Worm (Caenorhabditis elegans): Measurements from ENCODE around the gene rpl-36.
A peak's percentile ranks its signal among the peaks of the same experiment; 100 is the strongest.

The rpl-36 gene

DNA sequence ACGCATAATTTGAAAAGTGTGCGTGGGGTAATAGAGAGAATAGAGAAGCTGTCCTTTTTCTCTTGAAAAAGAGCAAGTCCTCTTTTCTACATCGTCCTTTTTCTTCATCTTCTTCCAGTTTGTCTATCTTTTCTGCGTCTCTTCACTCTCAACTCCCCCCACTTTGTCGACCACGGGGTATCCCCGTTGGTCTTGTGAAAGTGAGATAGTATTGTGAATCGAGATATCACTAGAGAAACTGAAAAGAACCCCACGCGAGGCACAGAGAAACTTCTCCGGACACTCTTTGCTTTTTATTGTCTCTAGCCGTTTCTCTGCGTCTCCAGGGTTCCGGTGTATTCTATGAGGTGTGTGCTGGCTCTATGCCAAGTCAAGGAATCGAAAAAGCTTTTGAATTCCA lies 24.4 kb upstream of the rpl-36 start (continued):
- TF ChIP-seq K11D2.4 (GFP tag; IDR thresholded peaks at IDR 0.05), result peak; percentile 88
- TF ChIP-seq let-607 (tag; optimal IDR thresholded peaks at IDR 0.05), result peak; percentile 63 to 70
- no peak for TF ChIP-seq F57A8.1 (GFP tag; optimal IDR thresholded peaks at IDR 0.05)
- no peak for TF ChIP-seq mxl-1 (tag; optimal IDR thresholded peaks at IDR 0.05)
- TF ChIP-seq lsl-1 (GFP tag; optimal IDR thresholded peaks at IDR 0.05), result peak; percentile 3
- no peak for TF ChIP-seq aptf-2 (GFP tag; conservative IDR thresholded peaks at IDR 0.05)
- no peak for TF ChIP-seq madf-8 (GFP tag; conservative IDR thresholded peaks at IDR 0.05)
- peak; percentile 94 for TF ChIP-seq atf-7 (tag; optimal IDR thresholded peaks at IDR 0.05)
- TF ChIP-seq F55B11.4 (tag; optimal IDR thresholded peaks at IDR 0.05; ENCODE audit: borderline replicate concordance, insufficient read depth), result no peak
- TF ChIP-seq Y79H2A.3 (GFP tag; conservative IDR thresholded peaks at IDR 0.05), result 0 out of 2 replicates have a peak, but pooled peaks have one; percentile 44
- peak; percentile 52 for TF ChIP-seq snpc-4 (GFP tag; optimal IDR thresholded peaks at IDR 0.05)
- TF ChIP-seq snpc-4 (tag; optimal IDR thresholded peaks at IDR 0.05), result peak; percentile 28 to 74 (median 59)
- no peak for TF ChIP-seq sdz-38 (tag; optimal IDR thresholded peaks at IDR 0.05)
- 0 out of 2 replicates have a peak, but pooled peaks have one; percentile 50 for TF ChIP-seq Y56A3A.18 (GFP tag; IDR thresholded peaks at IDR 0.05)
- peak; percentile 85 for TF ChIP-seq ekl-4 (GFP tag; IDR thresholded peaks at IDR 0.05)
- TF ChIP-seq him-1 (tag; optimal IDR thresholded peaks at IDR 0.05), result no peak
- 0 out of 2 replicates have a peak, but pooled peaks have one; percentile 43 for TF ChIP-seq lin-26 (GFP tag; IDR thresholded peaks at IDR 0.05)
- no peak for TF ChIP-seq bed-2 (GFP tag; IDR thresholded peaks at IDR 0.05)
- no peak for TF ChIP-seq nfya-2 (GFP tag; IDR thresholded peaks at IDR 0.05)
- peak; percentile 42; the same call in 1 of the 2 replicates for TF ChIP-seq Y67H2A.10 (GFP tag; conservative IDR thresholded peaks at IDR 0.05)
- peak; percentile 90 for TF ChIP-seq nfyb-1 (GFP tag; IDR thresholded peaks at IDR 0.05)
- TF ChIP-seq Y53G8AR.9 (GFP tag; conservative IDR thresholded peaks at IDR 0.05), result peak; percentile 59
- TF ChIP-seq B0035.1 (tag; optimal IDR thresholded peaks at IDR 0.05), result no peak
- TF ChIP-seq hlh-26 (GFP tag; conservative IDR thresholded peaks at IDR 0.05), result no peak
- TF ChIP-seq ztf-3 (GFP tag; optimal IDR thresholded peaks at IDR 0.05), result peak; percentile 45
- no peak for TF ChIP-seq dpff-1 (tag; optimal IDR thresholded peaks at IDR 0.05)
- no peak for TF ChIP-seq F10E7.11 (tag; optimal IDR thresholded peaks at IDR 0.05)
- no peak for TF ChIP-seq hrde-1 (tag; optimal IDR thresholded peaks at IDR 0.05; ENCODE audit: borderline replicate concordance)
- peak in 1 of 3 experiments; percentile 75 for TF ChIP-seq lin-35 (GFP tag; optimal IDR thresholded peaks at IDR 0.05)
- TF ChIP-seq T07F8.4 (tag; optimal IDR thresholded peaks at IDR 0.05), result peak; percentile 4
- peak; percentile 18 for TF ChIP-seq ztf-18 (tag; optimal IDR thresholded peaks at IDR 0.05)
- no peak for TF ChIP-seq snpc-3.4 (tag; optimal IDR thresholded peaks at IDR 0.05)
- TF ChIP-seq sptf-2 (GFP tag; optimal IDR thresholded peaks at IDR 0.05), result no peak
- TF ChIP-seq aptf-3 (GFP tag; IDR thresholded peaks at IDR 0.05), result no peak
- peak; percentile 25; the same call in 1 of the 2 replicates for TF ChIP-seq F33H1.4 (GFP tag; IDR thresholded peaks at IDR 0.05)
- no peak for TF ChIP-seq B0019.2 (GFP tag; conservative IDR thresholded peaks at IDR 0.05)
- TF ChIP-seq ztf-25 (GFP tag; IDR thresholded peaks at IDR 0.05), result no peak
- TF ChIP-seq bed-1 (GFP tag; IDR thresholded peaks at IDR 0.05), result no peak
- peak; percentile 33; the same call in 1 of the 2 replicates for TF ChIP-seq lir-1 (GFP tag; conservative IDR thresholded peaks at IDR 0.05)
- peak; percentile 60 for TF ChIP-seq lin-54 (GFP tag; optimal IDR thresholded peaks at IDR 0.05)
- TF ChIP-seq nhr-90 (tag; optimal IDR thresholded peaks at IDR 0.05), result peak; percentile 19
- peak; percentile 77 for TF ChIP-seq nhr-80 (tag; optimal IDR thresholded peaks at IDR 0.05)
- no peak for TF ChIP-seq ztf-28 (GFP tag; IDR thresholded peaks at IDR 0.05)
- no peak for TF ChIP-seq nhr-120 (GFP tag; IDR thresholded peaks at IDR 0.05)
- peak; percentile 73 for TF ChIP-seq dox-1 (GFP tag; IDR thresholded peaks at IDR 0.05)
- peak; percentile 80 for TF ChIP-seq somi-1 (GFP tag; optimal IDR thresholded peaks at IDR 0.05)
- no peak for TF ChIP-seq tbx-9 (tag; optimal IDR thresholded peaks at IDR 0.05; ENCODE audit: borderline replicate concordance)
- TF ChIP-seq Y95B8A.8 (GFP tag; IDR thresholded peaks at IDR 0.05), result peak; percentile 66; the same call in 1 of the 2 replicates
